In the genomic region with DNA sequence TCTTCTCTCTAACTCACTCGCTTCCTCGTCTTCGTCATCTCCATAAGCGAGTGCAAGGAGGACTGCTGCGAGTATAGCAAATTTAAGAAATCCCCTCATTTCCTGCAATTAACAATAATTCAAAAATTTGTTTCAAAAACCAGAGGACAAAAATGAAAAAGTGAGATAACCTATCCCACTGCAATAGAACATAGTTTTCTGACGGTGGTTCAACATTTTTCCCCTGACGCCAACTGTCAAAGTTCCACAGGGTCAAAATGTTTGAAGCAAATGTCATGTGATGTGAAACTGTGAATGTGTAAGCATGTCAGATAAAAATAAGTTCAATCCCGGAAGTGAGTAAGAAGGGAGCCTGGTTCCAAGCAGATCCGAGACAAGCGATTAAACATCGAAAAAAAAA, we compare ENCODE assay signal across 3 worm cellular contexts.
A peak's percentile ranks its signal among the peaks of the same experiment; 100 is the strongest.
TF ChIP-seq lines count a peak whose summit lies in the region.

Gene T28A11.19, minus strand, starts transcription at position 108 of the 400 bp plus-strand sequence.

TF ChIP-seq in whole organism, L1 larva, 84 proteins besides CTCF, POLR2A, EP300 and RAD21:
- TF ChIP-seq fkh-8 (tag; optimal IDR thresholded peaks at IDR 0.05; lab: Kevin White, UChicago) (no peak), jun-1 (tag; optimal IDR thresholded peaks at IDR 0.05; lab: Kevin White, UChicago) (no peak), lin-14 (GFP tag; optimal IDR thresholded peaks at IDR 0.05; lab: Kevin White, UChicago) (no peak), sup-37 (GFP tag; optimal IDR thresholded peaks at IDR 0.05; lab: Kevin White, UChicago) (no peak), lin-13 (GFP tag; optimal IDR thresholded peaks at IDR 0.05; lab: Kevin White, UChicago) (no peak), zag-1 (tag; optimal IDR thresholded peaks at IDR 0.05; lab: Kevin White, UChicago) (no peak), ceh-8 (GFP tag; optimal IDR thresholded peaks at IDR 0.05; lab: Kevin White, UChicago) (no peak), rnt-1 (tag; optimal IDR thresholded peaks at IDR 0.05; lab: Kevin White, UChicago) (peak; percentile 16), irx-1 (tag; optimal IDR thresholded peaks at IDR 0.05; lab: Kevin White, UChicago) (no peak)

TF ChIP-seq in whole organism, L2 larva, 48 proteins besides CTCF, POLR2A, EP300 and RAD21:
- no peak for TF ChIP-seq ZK546.5 (tag; optimal IDR thresholded peaks at IDR 0.05; lab: Kevin White, UChicago)
- peak; percentile 33 for TF ChIP-seq sma-9 (GFP tag; optimal IDR thresholded peaks at IDR 0.05; lab: Kevin White, UChicago)
- no peak for TF ChIP-seq sma-9 (tag; optimal IDR thresholded peaks at IDR 0.05; lab: Kevin White, UChicago)
- TF ChIP-seq ceh-82 (tag; optimal IDR thresholded peaks at IDR 0.05; lab: Kevin White, UChicago): no peak

TF ChIP-seq in whole organism, L4 larva, 104 proteins besides CTCF, POLR2A, EP300 and RAD21:
- TF ChIP-seq aly-2 (tag; optimal IDR thresholded peaks at IDR 0.05; lab: Kevin White, UChicago) (no peak), daf-8 (GFP tag; IDR thresholded peaks at IDR 0.05; lab: Robert Waterston, UW) (no peak), nhr-11 (tag; optimal IDR thresholded peaks at IDR 0.05; lab: Kevin White, UChicago) (no peak), unc-62 (GFP tag; optimal IDR thresholded peaks at IDR 0.05 in 1 of 2; lab: Kevin White, UChicago) (peak in 1 of 2 experiments; percentile 97), unc-62 (tag; optimal IDR thresholded peaks at IDR 0.05; lab: Kevin White, UChicago) (no peak), aha-1 (tag; lab: Kevin White, UChicago) (peak; percentile 31), php-3 (GFP tag; IDR thresholded peaks at IDR 0.05; lab: Robert Waterston, UW) (no peak), pqm-1 (tag; optimal IDR thresholded peaks at IDR 0.05; lab: Kevin White, UChicago) (no peak), unc-39 (tag; optimal IDR thresholded peaks at IDR 0.05; lab: Kevin White, UChicago) (no peak), R02D3.7 (tag; optimal IDR thresholded peaks at IDR 0.05; lab: Kevin White, UChicago) (no peak), ama-1 (optimal IDR thresholded peaks at IDR 0.05; lab: Kevin White, UChicago) (no peak), ceh-20 (GFP tag; IDR thresholded peaks at IDR 0.05; lab: Robert Waterston, UW) (no peak), Y5F2A.4 (GFP tag; optimal IDR thresholded peaks at IDR 0.05; lab: Kevin White, UChicago) (no peak)

Comparison
In these comparisons a context has a peak if more than half of its experiments do, and no peak if none do; other contexts are left out.
1. Of the 29 proteins assayed by ChIP-seq in both whole organism, L4 larva and whole organism, L1 larva: peak only in whole organism, L4 larva: aha-1; only in whole organism, L1 larva: none; in both: none; in neither: 27; mixed calls (peak in some experiments, not most) for 1.